Worm (Caenorhabditis elegans) whole organism, early embryonic: Measurements from ENCODE around the gene F01D5.2.

Experiments used
- scrt-1 ChIP-seq: fragments of 200-800 bp; sonication (Bioruptor generic); IDR thresholded peaks from 2 replicates; pipeline ENCODE4 v1.3.6; 2022; ENCODE audit warnings: missing genetic modification characterization, missing compliant biosample characterization
- tra-4 ChIP-seq: sonication (generic microtip); optimal IDR thresholded peaks from 2 replicates; lab custom pipeline; 2017; ENCODE audit warnings: missing genetic modification characterization, missing compliant biosample characterization

DNA sequence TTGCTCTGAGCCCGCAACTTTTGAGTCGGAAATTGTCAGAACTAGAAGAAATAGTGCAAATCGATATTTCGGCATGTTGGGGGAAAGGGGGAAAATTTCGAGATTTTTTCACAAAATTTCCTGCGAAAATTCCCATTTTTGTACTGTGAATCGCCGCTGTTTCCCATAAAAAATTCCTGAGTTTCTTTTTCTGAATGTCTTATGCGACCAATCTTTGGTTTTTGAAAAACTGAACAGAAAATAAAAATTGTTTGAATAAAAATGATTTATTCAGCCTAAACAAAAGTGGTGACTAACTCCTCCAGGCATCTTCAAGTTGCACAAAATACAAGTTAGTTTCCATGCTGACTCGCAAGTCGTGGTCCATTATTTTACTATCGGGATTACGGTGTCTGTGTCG, 32.6 kb downstream of the F01D5.2 start, which contains the start of gene W07G1.7:
- TF ChIP-seq tra-4 (tag; lab: Kevin White, UChicago) (no peak), scrt-1 (GFP tag; lab: Robert Waterston, UW) (no peak)
